Worm (Caenorhabditis elegans): ENCODE data around the gene ifa-4.
A peak's percentile ranks its signal among the peaks of the same experiment; 100 is the strongest.

The ifa-4 gene

DNA sequence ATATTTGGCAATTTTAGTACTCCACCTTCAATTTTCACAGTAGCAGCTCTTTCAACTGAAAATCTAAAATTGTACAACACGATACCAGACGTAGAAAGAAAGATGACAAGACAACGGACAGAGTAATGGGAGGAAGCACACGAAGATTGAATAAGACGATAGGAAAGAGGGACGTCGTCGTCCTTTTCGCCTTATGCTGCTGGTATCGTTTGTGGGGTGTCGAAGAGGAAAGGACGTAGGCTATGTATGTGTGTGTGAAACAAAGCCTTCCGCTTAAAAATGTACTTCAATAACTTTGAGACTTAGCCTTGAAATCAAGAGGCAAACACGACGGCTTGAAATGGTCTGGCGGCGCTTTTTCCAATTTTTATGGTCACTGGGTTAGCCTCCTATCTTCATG is 43.0 kb downstream of the ifa-4 start:
- TF ChIP-seq madf-2 (tag; optimal IDR thresholded peaks at IDR 0.05), result no peak

DNA sequence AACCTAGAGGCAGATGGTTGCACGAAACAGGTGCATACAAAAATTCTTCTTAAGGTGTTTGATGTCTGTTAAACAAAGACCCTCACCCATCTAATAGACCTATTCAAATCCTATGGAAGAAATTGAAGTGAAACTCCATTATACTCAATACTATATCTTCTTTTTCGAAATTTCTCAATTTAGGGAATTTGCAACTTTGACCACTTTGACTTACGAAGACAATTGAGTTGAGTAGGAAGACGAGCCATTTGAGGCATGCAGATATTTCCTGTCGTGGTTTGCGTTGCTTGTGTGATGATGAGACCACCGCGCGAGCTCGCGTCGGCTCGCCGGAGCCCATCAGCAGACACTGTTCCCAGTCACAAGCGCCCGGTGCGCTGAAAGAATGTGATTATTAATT is 45.1 kb downstream of the ifa-4 start:
- peak; percentile 66 for TF ChIP-seq unc-42 (tag; optimal IDR thresholded peaks at IDR 0.05)
- TF ChIP-seq sdc-2 (tag; optimal IDR thresholded peaks at IDR 0.05), result no peak
- TF ChIP-seq fkh-10 (GFP tag; optimal IDR thresholded peaks at IDR 0.05), result peak; percentile 31

- TF ChIP-seq unc-42 (tag; optimal IDR thresholded peaks at IDR 0.05) (peak; percentile 93), elt-4 (tag; optimal IDR thresholded peaks at IDR 0.05) (no peak), ceh-31 (tag; optimal IDR thresholded peaks at IDR 0.05) (peak; percentile 18)
Measured at ce11 chrX:4869627-4870026, 46.2 kb downstream of the ifa-4 start.

- TF ChIP-seq pha-2 (tag; optimal IDR thresholded peaks at IDR 0.05) (no peak), nfya-1 (tag; optimal IDR thresholded peaks at IDR 0.05) (no peak), K09A11.1 (tag; optimal IDR thresholded peaks at IDR 0.05; ENCODE audit: insufficient read depth) (no peak), ceh-14 (tag; optimal IDR thresholded peaks at IDR 0.05) (no peak), T23F11.4 (GFP tag; optimal IDR thresholded peaks at IDR 0.05) (no peak), ceh-48 (tag; optimal IDR thresholded peaks at IDR 0.05) (no peak), rnt-1 (tag; optimal IDR thresholded peaks at IDR 0.05) (no peak), ztf-16 (tag; optimal IDR thresholded peaks at IDR 0.05) (no peak), ets-4 (tag; optimal IDR thresholded peaks at IDR 0.05) (no peak), ref-2 (tag; optimal IDR thresholded peaks at IDR 0.05) (no peak), mec-3 (tag; optimal IDR thresholded peaks at IDR 0.05; ENCODE audit: borderline replicate concordance) (no peak), fax-1 (tag; optimal IDR thresholded peaks at IDR 0.05) (no peak), dve-1 (tag; optimal IDR thresholded peaks at IDR 0.05) (no peak), sdc-2 (tag; optimal IDR thresholded peaks at IDR 0.05) (no peak), gmeb-2 (tag; optimal IDR thresholded peaks at IDR 0.05) (no peak), ceh-45 (GFP tag; IDR thresholded peaks at IDR 0.05) (no peak), ceh-6 (GFP tag; optimal IDR thresholded peaks at IDR 0.05) (no peak)
Measured at ce11 chrX:4865798-4866197, 50.0 kb downstream of the ifa-4 start, which contains the start of gene ntc-1. Gene ntc-1 (plus strand): TSS chrX:4866098.

DNA sequence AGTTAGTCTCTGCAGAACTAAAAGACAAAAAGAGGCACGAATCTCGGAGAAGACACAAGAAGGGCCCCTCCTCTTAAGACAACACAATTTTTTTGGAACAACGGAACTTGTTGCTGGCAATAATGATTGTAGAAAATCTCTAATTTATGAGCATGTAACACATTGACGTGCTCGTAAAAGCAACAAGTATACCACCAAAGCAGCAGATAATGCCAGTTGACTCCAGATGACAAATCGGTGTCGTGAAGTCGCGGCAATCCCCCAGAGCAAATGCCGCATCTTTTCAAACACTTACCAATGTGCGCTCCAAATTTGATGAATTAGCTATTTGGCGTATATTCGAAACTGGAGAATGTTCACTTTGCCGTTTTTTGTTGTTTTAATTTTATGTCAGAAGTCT is 51.6 kb downstream of the ifa-4 start:
- TF ChIP-seq pag-3 (tag; optimal IDR thresholded peaks at IDR 0.05; ENCODE audit: borderline replicate concordance), result no peak
- no peak for TF ChIP-seq nhr-11 (tag; optimal IDR thresholded peaks at IDR 0.05)
- no peak for TF ChIP-seq gmeb-2 (tag; optimal IDR thresholded peaks at IDR 0.05)
- TF ChIP-seq ceh-24 (tag; optimal IDR thresholded peaks at IDR 0.05), result no peak
- TF ChIP-seq nfya-1 (tag; optimal IDR thresholded peaks at IDR 0.05), result no peak
- TF ChIP-seq unc-86 (tag; optimal IDR thresholded peaks at IDR 0.05), result no peak
- no peak for TF ChIP-seq syd-9 (tag; optimal IDR thresholded peaks at IDR 0.05)
- TF ChIP-seq ceh-18 (tag; optimal IDR thresholded peaks at IDR 0.05), result no peak
- TF ChIP-seq ceh-48 (tag; optimal IDR thresholded peaks at IDR 0.05), result no peak
- TF ChIP-seq pqm-1 (tag; optimal IDR thresholded peaks at IDR 0.05), result no peak
- TF ChIP-seq tbx-2 (tag; optimal IDR thresholded peaks at IDR 0.05), result no peak
- TF ChIP-seq ceh-34 (tag; optimal IDR thresholded peaks at IDR 0.05), result no peak
- no peak for TF ChIP-seq hlh-13 (GFP tag; optimal IDR thresholded peaks at IDR 0.05)
- no peak for TF ChIP-seq ceh-45 (GFP tag; IDR thresholded peaks at IDR 0.05)
- no peak for TF ChIP-seq odd-2 (tag; optimal IDR thresholded peaks at IDR 0.05)
- no peak for TF ChIP-seq ceh-30 (tag; optimal IDR thresholded peaks at IDR 0.05)
- TF ChIP-seq C08G9.2 (tag; optimal IDR thresholded peaks at IDR 0.05), result no peak
- no peak for TF ChIP-seq unc-3 (GFP tag; conservative IDR thresholded peaks at IDR 0.05)
- no peak for TF ChIP-seq unc-3 (tag; optimal IDR thresholded peaks at IDR 0.05)
- TF ChIP-seq pha-4 (tag; optimal IDR thresholded peaks at IDR 0.05), result no peak
- TF ChIP-seq dmd-4 (tag; optimal IDR thresholded peaks at IDR 0.05; ENCODE audit: borderline replicate concordance), result no peak
